Worm (Caenorhabditis elegans): Measurements from ENCODE around the gene ZK180.8.

ce11 chrIV:4482531-4482930 lies 29.0 kb downstream of the ZK180.8 start, which contains the start of gene M01H9.4:
- TF ChIP-seq ceh-82 (tag; optimal IDR thresholded peaks at IDR 0.05) (no peak), elt-3 (tag; optimal IDR thresholded peaks at IDR 0.05) (no peak), R02D3.7 (tag; optimal IDR thresholded peaks at IDR 0.05) (no peak), mdl-1 (tag; optimal IDR thresholded peaks at IDR 0.05) (no peak), ZK546.5 (tag; optimal IDR thresholded peaks at IDR 0.05) (no peak), nhr-10 (tag; optimal IDR thresholded peaks at IDR 0.05) (no peak), unc-62 (GFP tag; optimal IDR thresholded peaks at IDR 0.05) (no peak), unc-39 (tag; optimal IDR thresholded peaks at IDR 0.05) (no peak), nhr-77 (tag; optimal IDR thresholded peaks at IDR 0.05) (no peak), nhr-129 (tag; optimal IDR thresholded peaks at IDR 0.05) (no peak), snpc-4 (tag; optimal IDR thresholded peaks at IDR 0.05) (no peak)

All from whole organism, L2 larva.